Fruit fly (Drosophila melanogaster): ENCODE data around the gene CG13855.
A peak's percentile ranks its signal among the peaks of the same experiment; 100 is the strongest.

The CG13855 gene

dm6 chr3R:22421618-22422017, 15.9 kb downstream of the CG13855 start (continued):
- TF ChIP-seq fd96Cb (tag; optimal IDR thresholded peaks at IDR 0.05) (peak; percentile 54), CG34422 (GFP tag; IDR thresholded peaks at IDR 0.05) (peak; percentile 82), trh (GFP tag; optimal IDR thresholded peaks at IDR 0.05) (no peak), Fer2 (tag; optimal IDR thresholded peaks at IDR 0.05) (peak; percentile 29), CG2120 (GFP tag; optimal IDR thresholded peaks at IDR 0.05) (peak; percentile 81), cwo (GFP tag; optimal IDR thresholded peaks at IDR 0.05) (peak; percentile 37), CG12104 (GFP tag; optimal IDR thresholded peaks at IDR 0.05) (peak; percentile 50), zfh2 (GFP tag; optimal IDR thresholded peaks at IDR 0.05) (peak; percentile 32), her (GFP tag; optimal IDR thresholded peaks at IDR 0.05) (peak; percentile 21), sob (GFP tag; IDR thresholded peaks at IDR 0.05) (peak; percentile 72), CG13624 (GFP tag; optimal IDR thresholded peaks at IDR 0.05) (peak; percentile 6), CG9817 (tag; optimal IDR thresholded peaks at IDR 0.05) (peak; percentile 75), gro (GFP tag; optimal IDR thresholded peaks at IDR 0.05) (peak; percentile 27), CG9215 (GFP tag; IDR thresholded peaks at IDR 0.05) (peak; percentile 68), Asciz (GFP tag; optimal IDR thresholded peaks at IDR 0.05) (no peak), maf-S (GFP tag; optimal IDR thresholded peaks at IDR 0.05) (peak; percentile 44), Xrp1 (GFP tag; IDR thresholded peaks at IDR 0.05) (peak; percentile 78), bab2 (GFP tag; optimal IDR thresholded peaks at IDR 0.05) (peak; percentile 50), CG13775 (GFP tag; optimal IDR thresholded peaks at IDR 0.05) (peak; percentile 43), sisA (GFP tag; IDR thresholded peaks at IDR 0.05) (peak; percentile 42; the same call in 1 of the 2 replicates), CG33213 (GFP tag; optimal IDR thresholded peaks at IDR 0.05) (no peak), Sox100B (GFP tag; optimal IDR thresholded peaks at IDR 0.05) (no peak), HHEX (GFP tag; optimal IDR thresholded peaks at IDR 0.05) (peak; percentile 25), dmrt11E (tag; optimal IDR thresholded peaks at IDR 0.05) (peak; percentile 41), CG12659 (GFP tag; optimal IDR thresholded peaks at IDR 0.05) (peak; percentile 44), Aef1 (GFP tag; IDR thresholded peaks at IDR 0.05) (peak; percentile 66), psq (GFP tag; optimal IDR thresholded peaks at IDR 0.05) (no peak), Atf-2 (GFP tag; optimal IDR thresholded peaks at IDR 0.05) (peak; percentile 27), cato (GFP tag; optimal IDR thresholded peaks at IDR 0.05; ENCODE audit: borderline replicate concordance) (no peak), zfh1 (GFP tag; IDR thresholded peaks at IDR 0.05) (peak; percentile 61; the same call in 2 of the 3 replicates), pb (GFP tag; optimal IDR thresholded peaks at IDR 0.05) (peak; percentile 42), MBD-R2 (GFP tag; IDR thresholded peaks at IDR 0.05) (peak; percentile 54; the same call in 1 of the 2 replicates), CG13296 (GFP tag; optimal IDR thresholded peaks at IDR 0.05) (peak; percentile 63), CG12155 (GFP tag; optimal IDR thresholded peaks at IDR 0.05) (peak; percentile 61), fd3F (GFP tag; optimal IDR thresholded peaks at IDR 0.05) (peak; percentile 67), Hmr (GFP tag; optimal IDR thresholded peaks at IDR 0.05) (peak; percentile 56), Mes4 (GFP tag; optimal IDR thresholded peaks at IDR 0.05) (peak; percentile 26), CG17328 (GFP tag; IDR thresholded peaks at IDR 0.05) (peak; percentile 57; the same call in 1 of the 2 replicates), al (GFP tag; IDR thresholded peaks at IDR 0.05) (peak; percentile 64), CG10321 (GFP tag; IDR thresholded peaks at IDR 0.05) (peak; percentile 31; the same call in 1 of the 2 replicates), chm (GFP tag; IDR thresholded peaks at IDR 0.05) (0 out of 2 replicates have a peak, but pooled peaks have one; percentile 11), CG32772 (GFP tag; IDR thresholded peaks at IDR 0.05) (peak; percentile 79), phol (tag; optimal IDR thresholded peaks at IDR 0.05) (peak; percentile 26), corto (GFP tag; optimal IDR thresholded peaks at IDR 0.05) (peak; percentile 45), CG14014 (GFP tag; IDR thresholded peaks at IDR 0.05) (peak; percentile 83), CG1602 (GFP tag; optimal IDR thresholded peaks at IDR 0.05) (peak; percentile 14), CG18764 (GFP tag; optimal IDR thresholded peaks at IDR 0.05) (no peak), Dll (GFP tag; IDR thresholded peaks at IDR 0.05; ENCODE audit: partially characterized antibody) (no peak), eyg (GFP tag; optimal IDR thresholded peaks at IDR 0.05) (peak; percentile 60), ttk (GFP tag; IDR thresholded peaks at IDR 0.05) (peak; percentile 71), CG2712 (tag; optimal IDR thresholded peaks at IDR 0.05) (peak; percentile 69)
